Worm (Caenorhabditis elegans): ENCODE data around the gene Y53G8AR.8.

The Y53G8AR.8 gene

ce11 chrIII:3311607-3312006 is 17.5 kb upstream of the Y53G8AR.8 start:
- TF ChIP-seq nhr-11 (tag; optimal IDR thresholded peaks at IDR 0.05) (no peak), npax-4 (tag; optimal IDR thresholded peaks at IDR 0.05) (no peak), unc-55 (GFP tag; optimal IDR thresholded peaks at IDR 0.05) (no peak), dmd-4 (tag; optimal IDR thresholded peaks at IDR 0.05; ENCODE audit: borderline replicate concordance) (no peak), zip-5 (tag; optimal IDR thresholded peaks at IDR 0.05) (no peak)

DNA sequence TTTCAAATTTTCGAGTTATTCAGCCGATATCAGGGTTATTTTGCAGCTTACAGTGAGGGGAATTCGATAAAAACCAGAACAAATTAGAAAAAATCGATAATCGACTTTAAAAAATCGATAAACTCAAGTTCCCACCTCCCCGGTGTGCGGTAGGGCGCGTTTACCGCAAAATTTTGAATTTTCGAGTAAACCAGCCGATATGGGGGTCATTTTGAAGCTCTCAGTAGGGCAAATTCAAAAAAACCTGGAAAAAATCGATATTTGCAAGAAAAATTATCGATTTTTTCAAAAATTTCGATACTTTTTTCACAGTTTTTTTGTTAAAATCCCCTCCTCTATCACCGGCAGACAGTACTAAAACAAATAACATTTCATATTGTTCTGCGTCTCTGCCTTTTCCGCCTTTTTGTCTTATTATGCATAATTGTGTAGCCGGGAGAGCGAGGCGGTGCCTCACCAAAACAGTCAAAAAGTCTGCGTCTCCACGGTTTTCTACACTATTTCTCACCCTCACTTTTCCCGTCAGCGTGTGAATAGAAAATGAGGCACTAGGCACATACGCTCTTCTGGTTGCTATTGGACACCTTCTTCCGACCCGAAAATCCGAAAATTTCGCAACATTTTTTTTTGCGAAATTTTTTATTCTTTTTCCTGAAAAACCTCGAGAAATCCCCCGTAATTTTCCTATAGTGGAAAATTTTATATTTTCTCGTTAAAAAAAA is 16.9 kb upstream of the Y53G8AR.8 start, which contains the start of gene ral-1:
Gene ral-1, plus strand, starts transcription at position 435 of the 722 bp plus-strand sequence.
- TF ChIP-seq pat-9 (tag; optimal IDR thresholded peaks at IDR 0.05) (no peak), unc-42 (tag; optimal IDR thresholded peaks at IDR 0.05) (no peak), hlh-8 (tag; optimal IDR thresholded peaks at IDR 0.05) (no peak), hlh-30 (tag; optimal IDR thresholded peaks at IDR 0.05; ENCODE audit: insufficient read depth) (no peak), elt-2 (tag; optimal IDR thresholded peaks at IDR 0.05) (no peak), lin-11 (tag; optimal IDR thresholded peaks at IDR 0.05) (no peak), T23F11.4 (GFP tag; optimal IDR thresholded peaks at IDR 0.05) (no peak), fkh-10 (GFP tag; optimal IDR thresholded peaks at IDR 0.05) (no peak), sox-4 (tag; optimal IDR thresholded peaks at IDR 0.05) (no peak), mec-3 (tag; optimal IDR thresholded peaks at IDR 0.05; ENCODE audit: borderline replicate concordance) (no peak), pqm-1 (tag; optimal IDR thresholded peaks at IDR 0.05) (no peak), ceh-31 (tag; optimal IDR thresholded peaks at IDR 0.05) (peak; percentile 60), ceh-22 (tag; optimal IDR thresholded peaks at IDR 0.05) (no peak), nhr-11 (tag; optimal IDR thresholded peaks at IDR 0.05) (no peak), ama-1 (optimal IDR thresholded peaks at IDR 0.05) (no peak), sox-2 (GFP tag; IDR thresholded peaks at IDR 0.05) (0 out of 2 replicates have a peak, but pooled peaks have one; percentile 44), pha-2 (tag; optimal IDR thresholded peaks at IDR 0.05) (no peak), K09A11.1 (tag; optimal IDR thresholded peaks at IDR 0.05; ENCODE audit: insufficient read depth) (no peak), gmeb-2 (tag; optimal IDR thresholded peaks at IDR 0.05) (no peak), nhr-232 (tag; optimal IDR thresholded peaks at IDR 0.05) (no peak), ceh-19 (GFP tag; optimal IDR thresholded peaks at IDR 0.05) (no peak), unc-55 (GFP tag; optimal IDR thresholded peaks at IDR 0.05) (peak; percentile 4), ceh-48 (tag; optimal IDR thresholded peaks at IDR 0.05) (peak; percentile 51), che-1 (tag; optimal IDR thresholded peaks at IDR 0.05) (no peak), ttx-3 (tag; optimal IDR thresholded peaks at IDR 0.05) (no peak), ztf-16 (tag; optimal IDR thresholded peaks at IDR 0.05) (no peak), nfya-1 (tag; optimal IDR thresholded peaks at IDR 0.05) (peak; percentile 55), dve-1 (tag; optimal IDR thresholded peaks at IDR 0.05) (no peak), tbx-2 (tag; optimal IDR thresholded peaks at IDR 0.05) (no peak), ahr-1 (tag; optimal IDR thresholded peaks at IDR 0.05) (no peak), Y22D7AL.16 (tag; optimal IDR thresholded peaks at IDR 0.05) (no peak), C08G9.2 (tag; optimal IDR thresholded peaks at IDR 0.05) (no peak)

ce11 chrIII:3309700-3310099 is 15.6 kb upstream of the Y53G8AR.8 start:
- no peak for TF ChIP-seq elt-4 (tag; optimal IDR thresholded peaks at IDR 0.05)
- no peak for TF ChIP-seq hlh-6 (tag; optimal IDR thresholded peaks at IDR 0.05)

- TF ChIP-seq rnt-1 (tag; optimal IDR thresholded peaks at IDR 0.05) (no peak), K02D7.2 (tag; optimal IDR thresholded peaks at IDR 0.05) (no peak), sox-2 (GFP tag; IDR thresholded peaks at IDR 0.05) (no peak), lim-6 (tag; optimal IDR thresholded peaks at IDR 0.05) (no peak), ceh-48 (tag; optimal IDR thresholded peaks at IDR 0.05) (no peak)
These were observed 14.8 kb upstream of the Y53G8AR.8 start for ce11 chrIII:3308940-3309339.
